Worm (Caenorhabditis elegans) whole organism, mixed stage, embryonic: ENCODE results near the gene dod-17.

ENCODE experiments used
- blmp-1 ChIP-seq: fragments of 150-350 bp; optimal IDR thresholded peaks from 2 replicates; lab custom pipeline; 2014; ENCODE audit warnings: missing biosample characterization, missing genetic modification characterization
- ceh-39 ChIP-seq: fragments of 150-350 bp; optimal IDR thresholded peaks from 2 replicates; lab custom pipeline; 2014; ENCODE audit warnings: missing biosample characterization, missing genetic modification characterization
- ceh-43 ChIP-seq: fragments of 200-800 bp; sonication (Bioruptor generic); optimal IDR thresholded peaks from 2 replicates; lab custom pipeline; 2018; ENCODE audit warnings: mild to moderate bottlenecking, missing genetic modification characterization, moderate library complexity, missing compliant biosample characterization
- ceh-83 ChIP-seq: fragments of 200-800 bp; sonication (Bioruptor generic); optimal IDR thresholded peaks from 2 replicates; lab custom pipeline; 2018; ENCODE audit warnings: mild to moderate bottlenecking, missing genetic modification characterization, missing compliant biosample characterization
- ces-1 ChIP-seq: fragments of 150-350 bp; optimal IDR thresholded peaks from 2 replicates; lab custom pipeline; 2014; ENCODE audit warnings: missing biosample characterization, missing genetic modification reagents, missing genetic modification characterization
- cnd-1 ChIP-seq: fragments of 200-800 bp; sonication (Bioruptor generic); optimal IDR thresholded peaks from 2 replicates; lab custom pipeline; 2018; ENCODE audit warnings: mild to moderate bottlenecking, missing genetic modification characterization, missing compliant biosample characterization
- drap-1 ChIP-seq: fragments of 200-800 bp; sonication (Bioruptor generic); optimal IDR thresholded peaks from 3 replicates; lab custom pipeline; 2018; ENCODE audit warnings: mild to moderate bottlenecking, missing genetic modification characterization, missing compliant biosample characterization
- elt-3 ChIP-seq: fragments of 150-350 bp; optimal IDR thresholded peaks from 2 replicates; lab custom pipeline; 2014; ENCODE audit warnings: missing biosample characterization, missing genetic modification characterization
- flh-1 ChIP-seq: fragments of 200-800 bp; sonication (Bioruptor generic); optimal IDR thresholded peaks from 2 replicates; lab custom pipeline; 2018; ENCODE audit warnings: mild to moderate bottlenecking, missing genetic modification characterization, moderate library complexity, missing compliant biosample characterization
- ham-2 ChIP-seq: fragments of 200-800 bp; sonication (Bioruptor generic); optimal IDR thresholded peaks from 2 replicates; lab custom pipeline; 2018; ENCODE audit warnings: mild to moderate bottlenecking, missing genetic modification characterization, missing compliant biosample characterization
- hlh-1 ChIP-seq: fragments of 150-350 bp; optimal IDR thresholded peaks from 2 replicates; lab custom pipeline; 2014; ENCODE audit warnings: missing biosample characterization, missing genetic modification reagents, missing genetic modification characterization
- lin-13 ChIP-seq: fragments of 150-350 bp; optimal IDR thresholded peaks from 2 replicates; lab custom pipeline; 2014; ENCODE audit warnings: missing biosample characterization, missing genetic modification characterization
- lin-32 ChIP-seq: fragments of 200-800 bp; sonication (Bioruptor generic); optimal IDR thresholded peaks from 2 replicates; lab custom pipeline; 2018; ENCODE audit warnings: mild to moderate bottlenecking, missing genetic modification characterization, missing compliant biosample characterization
- lsy-2 ChIP-seq: fragments of 150-350 bp; optimal IDR thresholded peaks from 2 replicates; lab custom pipeline; 2014; ENCODE audit warnings: missing biosample characterization, missing genetic modification characterization
- mls-2 ChIP-seq: sonication (generic microtip); optimal IDR thresholded peaks from 2 replicates; lab custom pipeline; 2016; ENCODE audit warnings: mild to moderate bottlenecking, missing genetic modification characterization, moderate library complexity, missing compliant biosample characterization
- nhr-12 ChIP-seq: fragments of 150-350 bp; optimal IDR thresholded peaks from 2 replicates; lab custom pipeline; 2014; ENCODE audit warnings: missing biosample characterization, missing genetic modification characterization
- nhr-2 ChIP-seq: fragments of 150-350 bp; optimal IDR thresholded peaks from 2 replicates; lab custom pipeline; 2014; ENCODE audit warnings: missing biosample characterization, missing genetic modification characterization
- nhr-237 ChIP-seq: fragments of 150-350 bp; optimal IDR thresholded peaks from 2 replicates; lab custom pipeline; 2014; ENCODE audit warnings: missing biosample characterization, missing genetic modification characterization
- nhr-28 ChIP-seq: fragments of 150-350 bp; optimal IDR thresholded peaks from 2 replicates; lab custom pipeline; 2014; ENCODE audit warnings: missing biosample characterization, missing genetic modification characterization
- nhr-76 ChIP-seq: sonication (generic microtip); optimal IDR thresholded peaks from 2 replicates; lab custom pipeline; 2017; ENCODE audit warnings: missing biosample characterization, missing genetic modification characterization
- pha-4 ChIP-seq: fragments of 150-350 bp; optimal IDR thresholded peaks from 2 replicates; lab custom pipeline; 2018; ENCODE audit warnings: missing biosample characterization, missing genetic modification reagents, missing genetic modification characterization
- sem-2 ChIP-seq: fragments of 200-800 bp; sonication (Bioruptor generic); optimal IDR thresholded peaks from 2 replicates; lab custom pipeline; 2018; ENCODE audit warnings: mild to moderate bottlenecking, missing genetic modification characterization, missing compliant biosample characterization
- snpc-4 ChIP-seq: fragments of 150-350 bp; optimal IDR thresholded peaks from 2 replicates; lab custom pipeline; 2014; ENCODE audit warnings: missing biosample characterization, missing genetic modification characterization
- sptf-1 ChIP-seq: sonication (generic microtip); optimal IDR thresholded peaks from 2 replicates; lab custom pipeline; 2017; ENCODE audit warnings: mild to moderate bottlenecking, missing genetic modification characterization, moderate library complexity, missing compliant biosample characterization
- tbx-8 ChIP-seq: fragments of 200-800 bp; sonication (Bioruptor generic); optimal IDR thresholded peaks from 2 replicates; lab custom pipeline; 2018; ENCODE audit warnings: mild to moderate bottlenecking, missing genetic modification characterization, moderate library complexity, missing compliant biosample characterization
- unc-120 ChIP-seq: sonication (generic microtip); optimal IDR thresholded peaks from 2 replicates; lab custom pipeline; 2017; ENCODE audit warnings: missing genetic modification characterization, missing compliant biosample characterization; ENCODE audit not compliant: poor library complexity, severe bottlenecking
- unc-39 ChIP-seq: fragments of 150-350 bp; optimal IDR thresholded peaks from 2 replicates; lab custom pipeline; 2014; ENCODE audit warnings: missing biosample characterization, missing genetic modification characterization
- unc-62 ChIP-seq: fragments of 150-350 bp; optimal IDR thresholded peaks from 2 replicates; lab custom pipeline; 2014; ENCODE audit warnings: missing biosample characterization, missing genetic modification reagents, missing genetic modification characterization
- zip-8 ChIP-seq: fragments of 150-350 bp; optimal IDR thresholded peaks from 2 replicates; lab custom pipeline; 2014; ENCODE audit warnings: missing biosample characterization, missing genetic modification characterization
- ztf-11 ChIP-seq: fragments of 150-350 bp; optimal IDR thresholded peaks from 2 replicates; lab custom pipeline; 2014; ENCODE audit warnings: missing biosample characterization, missing genetic modification characterization

Gene dod-17

ce11 chrIV:12991629-12992028, 15.5 kb downstream of the dod-17 start, which contains the start of gene K10D11.5:
Gene K10D11.5 (minus strand): TSS chrIV:12991843.
- TF ChIP-seq nhr-237, result no peak
- TF ChIP-seq cnd-1, result no peak
- TF ChIP-seq lin-32 (GFP tag; lab: Kevin White, UChicago), result no peak
- no peak for TF ChIP-seq tbx-8 (GFP tag; lab: Kevin White, UChicago)
- no peak for TF ChIP-seq ceh-39 (tag; lab: Kevin White, UChicago)
- TF ChIP-seq nhr-12 (tag; lab: Kevin White, UChicago), result no peak
- no peak for TF ChIP-seq ceh-83 (GFP tag; lab: Kevin White, UChicago)
- TF ChIP-seq hlh-1 (tag; lab: Kevin White, UChicago), result no peak
- no peak for TF ChIP-seq nhr-76 (tag; lab: Kevin White, UChicago)
- no peak for TF ChIP-seq pha-4 (tag; lab: Kevin White, UChicago)
- TF ChIP-seq ztf-11, result no peak

- TF ChIP-seq lin-13 (tag; lab: Kevin White, UChicago) (no peak), zip-8 (tag; lab: Kevin White, UChicago) (peak; percentile 48)
Measured at ce11 chrIV:12994376-12994775, 18.3 kb downstream of the dod-17 start, which contains the start of gene K10D11.4. Gene K10D11.4 (minus strand): TSS chrIV:12994476.

ce11 chrIV:12995886-12996285, 19.8 kb downstream of the dod-17 start, which contains the start of gene K10D11.7:
Gene K10D11.7 (minus strand): TSS chrIV:12995986.
- TF ChIP-seq unc-39, result no peak
- TF ChIP-seq snpc-4 (tag; lab: Kevin White, UChicago), result no peak
- no peak for TF ChIP-seq unc-120 (tag; lab: Kevin White, UChicago)
- TF ChIP-seq mls-2 (tag; lab: Kevin White, UChicago), result no peak
- TF ChIP-seq nhr-76 (tag; lab: Kevin White, UChicago), result no peak
- no peak for TF ChIP-seq drap-1 (GFP tag; lab: Kevin White, UChicago)

ce11 chrIV:12997560-12997959, 21.5 kb downstream of the dod-17 start:
- no peak for TF ChIP-seq ces-1 (GFP tag; lab: Kevin White, UChicago)
- TF ChIP-seq unc-39, result no peak
- no peak for TF ChIP-seq sem-2 (GFP tag; lab: Kevin White, UChicago)
- TF ChIP-seq unc-62 (GFP tag; lab: Kevin White, UChicago), result no peak
- no peak for TF ChIP-seq flh-1 (GFP tag; lab: Kevin White, UChicago)
- no peak for TF ChIP-seq nhr-237
- no peak for TF ChIP-seq ceh-83 (GFP tag; lab: Kevin White, UChicago)
- no peak for TF ChIP-seq sptf-1 (tag; lab: Kevin White, UChicago)
- no peak for TF ChIP-seq unc-120 (tag; lab: Kevin White, UChicago)
- no peak for TF ChIP-seq ceh-43

ce11 chrIV:12999087-12999486, 23.0 kb downstream of the dod-17 start:
- no peak for TF ChIP-seq drap-1 (GFP tag; lab: Kevin White, UChicago)
- TF ChIP-seq pha-4 (tag; lab: Kevin White, UChicago), result peak; percentile 53
- TF ChIP-seq unc-120 (tag; lab: Kevin White, UChicago), result no peak
- no peak for TF ChIP-seq nhr-28 (tag; lab: Kevin White, UChicago)
- peak; percentile 68 for TF ChIP-seq nhr-2 (tag; lab: Kevin White, UChicago)
- no peak for TF ChIP-seq nhr-237
- TF ChIP-seq ceh-83 (GFP tag; lab: Kevin White, UChicago), result no peak
- peak; percentile 76 for TF ChIP-seq ham-2 (GFP tag; lab: Kevin White, UChicago)
- no peak for TF ChIP-seq elt-3 (tag; lab: Kevin White, UChicago)
- TF ChIP-seq blmp-1, result no peak
- TF ChIP-seq unc-39, result no peak
- no peak for TF ChIP-seq unc-62 (GFP tag; lab: Kevin White, UChicago)
- TF ChIP-seq lsy-2, result no peak
- peak; percentile 23 for TF ChIP-seq sptf-1 (tag; lab: Kevin White, UChicago)
